Worm (Caenorhabditis elegans): ENCODE data around the gene ubc-7.

DNA sequence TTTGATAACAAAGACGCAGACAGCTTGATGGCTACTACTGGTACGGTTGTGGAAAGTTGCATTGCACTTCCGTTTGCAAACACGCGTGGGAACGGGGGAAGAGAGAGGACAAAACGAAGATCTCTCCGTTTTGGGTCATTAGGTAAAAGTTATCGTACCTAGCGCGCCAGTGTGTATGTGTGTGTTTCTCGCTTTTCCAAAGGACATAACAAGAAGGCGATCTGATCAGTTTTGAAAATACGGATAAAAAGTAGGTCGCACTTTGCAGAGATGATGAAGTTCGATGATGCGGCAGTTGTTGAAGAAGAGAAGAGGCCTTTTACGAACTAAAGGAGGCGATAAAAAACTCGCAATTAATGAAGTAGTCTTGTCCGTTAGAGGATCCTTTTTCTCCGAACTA is 14.1 kb upstream of the ubc-7 start:
- TF ChIP-seq flt-1 (GFP tag; IDR thresholded peaks at IDR 0.05) (no peak), cog-1 (tag; optimal IDR thresholded peaks at IDR 0.05) (no peak), ztf-23 (GFP tag; IDR thresholded peaks at IDR 0.05) (no peak), klf-2 (GFP tag; conservative IDR thresholded peaks at IDR 0.05) (no peak), med-1 (GFP tag; optimal IDR thresholded peaks at IDR 0.05; ENCODE audit: insufficient read depth) (no peak), T22C8.4 (GFP tag; IDR thresholded peaks at IDR 0.05) (no peak)

All from whole organism, midembryonic.